Worm (Caenorhabditis elegans) whole organism, midembryonic: Measurements from ENCODE around the gene F10E9.2.

Experiments
- T22C8.4 ChIP-seq: fragments of 200-800 bp; sonication (Bioruptor generic); IDR thresholded peaks from 2 replicates; pipeline ENCODE4 v1.3.6; 2022; ENCODE audit warnings: missing genetic modification characterization, missing compliant biosample characterization
- cog-1 ChIP-seq: sonication (generic microtip); optimal IDR thresholded peaks from 2 replicates; lab custom pipeline; 2016; ENCODE audit warnings: missing genetic modification characterization, missing compliant biosample characterization
- flt-1 ChIP-seq: fragments of 200-800 bp; sonication (Bioruptor generic); IDR thresholded peaks from 2 replicates; pipeline ENCODE4 v1.3.6; 2022; ENCODE audit warnings: missing genetic modification characterization, missing compliant biosample characterization
- klf-2 ChIP-seq: fragments of 200-800 bp; sonication (Bioruptor generic); conservative IDR thresholded peaks from 2 replicates; pipeline ENCODE4 v1.3.6; 2022; ENCODE audit warnings: missing genetic modification reagents, missing genetic modification characterization, missing compliant biosample characterization
- med-1 ChIP-seq: sonication (generic microtip); optimal IDR thresholded peaks from 2 replicates; lab custom pipeline; 2017; ENCODE audit warnings: missing genetic modification characterization, mild to moderate bottlenecking, missing compliant biosample characterization, antibody characterized with exemption, missing genetic modification reagents; ENCODE audit not compliant: insufficient read depth
- ref-1 ChIP-seq: fragments of 200-800 bp; sonication (Bioruptor generic); conservative IDR thresholded peaks from 2 replicates; pipeline ENCODE4 v1.3.6; 2022; ENCODE audit warnings: missing genetic modification reagents, missing genetic modification characterization, missing compliant biosample characterization
- tab-1 ChIP-seq: fragments of 200-800 bp; sonication (Bioruptor generic); IDR thresholded peaks from 2 replicates; pipeline ENCODE4 v1.3.6; 2022; ENCODE audit warnings: missing genetic modification characterization, missing compliant biosample characterization
- ztf-23 ChIP-seq: fragments of 200-800 bp; sonication (Bioruptor generic); IDR thresholded peaks from 2 replicates; pipeline ENCODE4 v1.3.6; 2022; ENCODE audit warnings: missing genetic modification reagents, missing genetic modification characterization, missing compliant biosample characterization
- ztf-29 ChIP-seq: fragments of 200-800 bp; sonication (Bioruptor generic); IDR thresholded peaks from 2 replicates; pipeline ENCODE4 v1.3.6; 2022; ENCODE audit warnings: missing genetic modification reagents, missing genetic modification characterization, missing compliant biosample characterization

- no peak for TF ChIP-seq flt-1 (GFP tag; lab: Robert Waterston, UW)
- TF ChIP-seq ref-1 (GFP tag; lab: Robert Waterston, UW) = no peak
- TF ChIP-seq klf-2 = no peak
- no peak for TF ChIP-seq cog-1
- no peak for TF ChIP-seq ztf-29
- no peak for TF ChIP-seq med-1
- TF ChIP-seq ztf-23 (GFP tag; lab: Robert Waterston, UW) = no peak
- no peak for TF ChIP-seq tab-1 (GFP tag; lab: Robert Waterston, UW)
- TF ChIP-seq T22C8.4 = no peak
Observed at ce11 chrIII:8303440-8303839, 9.1 kb upstream of the F10E9.2 start.
